Worm (Caenorhabditis elegans): Measurements from ENCODE around the gene nmur-2.

The nmur-2 gene

ce11 chrII:122008-122407 is 2.8 kb downstream of the nmur-2 start:
- no peak for TF ChIP-seq jun-1 (tag; optimal IDR thresholded peaks at IDR 0.05)
- no peak for TF ChIP-seq alr-1 (tag; optimal IDR thresholded peaks at IDR 0.05; ENCODE audit: borderline replicate concordance)
- TF ChIP-seq nhr-85 (tag) = peak; percentile 89
- TF ChIP-seq nhr-77 (tag; optimal IDR thresholded peaks at IDR 0.05) = no peak
- TF ChIP-seq Y116A8C.19 (tag; optimal IDR thresholded peaks at IDR 0.05; ENCODE audit: borderline replicate concordance) = no peak
- no peak for TF ChIP-seq ceh-82 (tag; optimal IDR thresholded peaks at IDR 0.05)
- no peak for TF ChIP-seq nhr-19 (GFP tag; conservative IDR thresholded peaks at IDR 0.05)
- TF ChIP-seq ceh-63 (GFP tag; optimal IDR thresholded peaks at IDR 0.05) = no peak
- peak; percentile 29 for TF ChIP-seq nhr-71 (tag; optimal IDR thresholded peaks at IDR 0.05)
- TF ChIP-seq sptf-1 (tag; optimal IDR thresholded peaks at IDR 0.05) = no peak
- TF ChIP-seq swsn-7 (tag; optimal IDR thresholded peaks at IDR 0.05) = peak; percentile 1
- no peak for TF ChIP-seq ztf-4 (tag; optimal IDR thresholded peaks at IDR 0.05)
- peak; percentile 29 to 32 for TF ChIP-seq efl-1 (optimal IDR thresholded peaks at IDR 0.05)
- peak in 1 of 2 experiments; percentile 75 for TF ChIP-seq efl-1 (GFP tag; optimal IDR thresholded peaks at IDR 0.05 in 1 of 2)
- TF ChIP-seq fkh-4 (tag; optimal IDR thresholded peaks at IDR 0.05; ENCODE audit: borderline replicate concordance) = no peak
- TF ChIP-seq snu-23 (GFP tag; optimal IDR thresholded peaks at IDR 0.05) = peak; percentile 52
- no peak for TF ChIP-seq nhr-12 (tag; optimal IDR thresholded peaks at IDR 0.05)
- TF ChIP-seq nhr-20 (tag; optimal IDR thresholded peaks at IDR 0.05) = peak; percentile 43
- TF ChIP-seq snpc-4 (tag; optimal IDR thresholded peaks at IDR 0.05) = no peak
- TF ChIP-seq skn-1 (tag; optimal IDR thresholded peaks at IDR 0.05) = peak; percentile 75
- no peak for TF ChIP-seq rnt-1 (tag; optimal IDR thresholded peaks at IDR 0.05)
- TF ChIP-seq pqm-1 (tag; optimal IDR thresholded peaks at IDR 0.05) = no peak
- peak; percentile 1 to 53 for TF ChIP-seq lin-35 (GFP tag; optimal IDR thresholded peaks at IDR 0.05)
- peak; percentile 83 for TF ChIP-seq blmp-1 (tag; optimal IDR thresholded peaks at IDR 0.05)
- no peak for TF ChIP-seq nhr-84 (tag; optimal IDR thresholded peaks at IDR 0.05)
- TF ChIP-seq hlh-4 (tag; optimal IDR thresholded peaks at IDR 0.05) = no peak
- TF ChIP-seq grh-1 (GFP tag; IDR thresholded peaks at IDR 0.05) = no peak
- peak; percentile 89 for TF ChIP-seq lin-14 (GFP tag; optimal IDR thresholded peaks at IDR 0.05)
- TF ChIP-seq ceh-8 (GFP tag; optimal IDR thresholded peaks at IDR 0.05) = no peak
- no peak for TF ChIP-seq nhr-11 (tag; optimal IDR thresholded peaks at IDR 0.05)
- no peak for TF ChIP-seq mdl-1 (tag; optimal IDR thresholded peaks at IDR 0.05)

DNA sequence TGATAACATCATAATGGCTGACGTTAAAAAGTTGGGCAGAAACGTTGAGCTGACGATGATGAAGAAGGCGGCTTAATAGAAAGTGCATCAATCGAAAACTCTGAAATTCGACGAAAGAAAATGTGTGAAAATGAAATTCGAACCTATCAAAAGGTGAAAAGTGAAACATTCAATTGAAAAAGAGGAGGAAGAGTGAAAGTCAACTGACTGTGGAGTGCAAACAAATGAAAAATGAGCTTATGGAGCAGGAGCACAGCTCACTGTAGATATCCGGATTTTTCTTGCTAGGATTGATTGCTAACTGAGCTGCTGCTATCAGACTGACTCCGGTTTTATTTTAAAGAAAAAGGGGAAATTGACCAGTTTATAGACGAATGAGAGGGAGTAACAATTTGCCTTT is 3.7 kb downstream of the nmur-2 start, which contains the start of gene K10B4.3:
K10B4.3 (minus strand) TSS at position 101 of the 400 bp plus-strand sequence.
- TF ChIP-seq ztf-11 (tag; optimal IDR thresholded peaks at IDR 0.05) (no peak), ets-5 (GFP tag; IDR thresholded peaks at IDR 0.05) (no peak), egl-13 (tag; optimal IDR thresholded peaks at IDR 0.05) (no peak)

DNA sequence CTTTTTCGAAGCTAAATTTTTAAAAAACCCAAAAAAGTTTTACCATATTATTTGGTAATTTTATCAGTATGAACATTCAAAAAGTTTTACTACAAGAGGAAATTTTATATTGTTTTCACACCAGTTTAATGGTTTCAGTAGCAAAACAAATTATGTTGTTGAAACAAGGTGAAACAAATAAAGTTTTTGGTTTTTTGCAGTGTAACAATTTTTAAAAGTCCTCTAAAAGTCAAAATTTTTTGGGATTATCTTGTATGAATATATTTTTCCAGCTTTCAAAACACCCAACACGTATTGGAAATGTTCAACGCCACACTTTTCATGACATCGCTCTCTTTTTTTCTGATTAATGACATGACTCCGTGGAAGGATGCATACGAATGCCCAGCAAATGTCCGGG is 7.9 kb downstream of the nmur-2 start, which contains the start of gene srt-54:
srt-54 (plus strand) TSS at position 301 of the 400 bp plus-strand sequence.
- TF ChIP-seq jun-1 (tag; optimal IDR thresholded peaks at IDR 0.05) = no peak
- TF ChIP-seq pax-3 (tag; optimal IDR thresholded peaks at IDR 0.05) = no peak
- no peak for TF ChIP-seq ztf-11 (tag; optimal IDR thresholded peaks at IDR 0.05)
- TF ChIP-seq lin-14 (GFP tag; optimal IDR thresholded peaks at IDR 0.05) = no peak
- no peak for TF ChIP-seq nhr-20 (tag; optimal IDR thresholded peaks at IDR 0.05)
- no peak for TF ChIP-seq C16A3.4 (tag; optimal IDR thresholded peaks at IDR 0.05)
- no peak for TF ChIP-seq nhr-12 (tag; optimal IDR thresholded peaks at IDR 0.05)

- TF ChIP-seq nhr-20 (tag; optimal IDR thresholded peaks at IDR 0.05) = peak; percentile 5
- TF ChIP-seq skn-1 (tag; optimal IDR thresholded peaks at IDR 0.05) = no peak
- TF ChIP-seq pqm-1 (tag; optimal IDR thresholded peaks at IDR 0.05) = peak; percentile 21
- no peak for TF ChIP-seq nhr-76 (tag; optimal IDR thresholded peaks at IDR 0.05)
- peak; percentile 37 for TF ChIP-seq blmp-1 (tag; optimal IDR thresholded peaks at IDR 0.05)
- peak; percentile 70 for TF ChIP-seq nhr-85 (tag)
- peak in 1 of 2 experiments; percentile 31 for TF ChIP-seq mdl-1 (tag; optimal IDR thresholded peaks at IDR 0.05)
- TF ChIP-seq sup-37 (GFP tag; optimal IDR thresholded peaks at IDR 0.05) = no peak
- no peak for TF ChIP-seq egl-13 (tag; optimal IDR thresholded peaks at IDR 0.05)
These were observed 12.6 kb downstream of the nmur-2 start for ce11 chrII:112231-112630.

All from whole organism, L1 larva.